Worm (Caenorhabditis elegans) whole organism, L1 larva: ENCODE results near the gene C07A4.3.

Experiments used
- alr-1 ChIP-seq: fragments of 200-800 bp; sonication (Bioruptor generic); optimal IDR thresholded peaks from 2 replicates; lab custom pipeline; 2018; ENCODE audit warnings: borderline replicate concordance, mild to moderate bottlenecking, missing genetic modification characterization, missing compliant biosample characterization
- fkh-4 ChIP-seq: sonication (generic microtip); optimal IDR thresholded peaks from 2 replicates; lab custom pipeline; 2016; ENCODE audit warnings: missing compliant biosample characterization, missing genetic modification characterization, borderline replicate concordance
- hpl-2 ChIP-seq: fragments of 150-350 bp; optimal IDR thresholded peaks from 2 replicates; lab custom pipeline; 2014; ENCODE audit warnings: missing biosample characterization, missing genetic modification reagents, missing genetic modification characterization
- jun-1 ChIP-seq: fragments of 150-350 bp; optimal IDR thresholded peaks from 2 replicates; lab custom pipeline; 2014; ENCODE audit warnings: missing biosample characterization, missing genetic modification reagents, missing genetic modification characterization
- lin-13 ChIP-seq: fragments of 150-350 bp; optimal IDR thresholded peaks from 2 replicates; lab custom pipeline; 2014; ENCODE audit warnings: missing biosample characterization, missing genetic modification reagents, missing genetic modification characterization
- mdl-1 ChIP-seq, 2 experiments: fragments of 150-350 bp; optimal IDR thresholded peaks; 2 replicates each; lab custom pipeline; 2014 to 2017; ENCODE audit warnings: missing biosample characterization in 2 of 2, missing genetic modification characterization in 2 of 2, inconsistent platforms in 1 of 2
- mep-1 ChIP-seq: fragments of 150-350 bp; optimal IDR thresholded peaks from 2 replicates; lab custom pipeline; 2014; ENCODE audit warnings: missing biosample characterization, missing genetic modification characterization
- pqm-1 ChIP-seq: sonication (generic microtip); optimal IDR thresholded peaks from 3 replicates; lab custom pipeline; 2017; ENCODE audit warnings: missing biosample characterization, missing genetic modification characterization
- snpc-4 ChIP-seq: fragments of 150-350 bp; optimal IDR thresholded peaks from 2 replicates; lab custom pipeline; 2014; ENCODE audit warnings: missing biosample characterization, missing genetic modification characterization
- sox-4 ChIP-seq: sonication (generic microtip); optimal IDR thresholded peaks from 2 replicates; lab custom pipeline; 2016; ENCODE audit warnings: missing genetic modification characterization, missing compliant biosample characterization
- tlp-1 ChIP-seq: fragments of 150-350 bp; optimal IDR thresholded peaks from 2 replicates; lab custom pipeline; 2014; ENCODE audit warnings: missing biosample characterization, missing genetic modification characterization
- unc-62 ChIP-seq: fragments of 150-350 bp; optimal IDR thresholded peaks from 2 replicates; lab custom pipeline; 2014; ENCODE audit warnings: missing biosample characterization, missing genetic modification reagents, missing genetic modification characterization

- TF ChIP-seq sox-4 (no peak), hpl-2 (GFP tag; lab: Kevin White, UChicago) (no peak), mdl-1 (tag; optimal IDR thresholded peaks at IDR 0.05; lab: Kevin White, UChicago) (no peak), unc-62 (GFP tag; lab: Kevin White, UChicago) (no peak), fkh-4 (tag; lab: Kevin White, UChicago) (no peak), pqm-1 (tag; lab: Kevin White, UChicago) (no peak), alr-1 (tag; lab: Kevin White, UChicago) (no peak), lin-13 (GFP tag; lab: Kevin White, UChicago) (no peak), tlp-1 (tag; lab: Kevin White, UChicago) (no peak), jun-1 (tag; lab: Kevin White, UChicago) (no peak), snpc-4 (tag; lab: Kevin White, UChicago) (no peak), mep-1 (tag; lab: Kevin White, UChicago) (no peak)
These were observed 40.6 kb downstream of the C07A4.3 start, which contains the start of gene F44A6.4 for ce11 chrX:10215429-10215828.
